Fruit fly (Drosophila melanogaster): Measurements from ENCODE around the gene CG17192.

dm6 chr3R:26969743-26970142 is 48.3 kb downstream of the CG17192 start:
- no peak for TF ChIP-seq Ets98B (GFP tag; IDR thresholded peaks at IDR 0.05)
- TF ChIP-seq CG4496 (GFP tag; IDR thresholded peaks at IDR 0.05): no peak
- TF ChIP-seq CG8301 (tag; optimal IDR thresholded peaks at IDR 0.05): no peak
- no peak for TF ChIP-seq CG15710 (tag; optimal IDR thresholded peaks at IDR 0.05)
- no peak for TF ChIP-seq CG9948 (tag; optimal IDR thresholded peaks at IDR 0.05)
- no peak for TF ChIP-seq EcR (GFP tag; optimal IDR thresholded peaks at IDR 0.05)

Measured in whole organism, pupa.